Fruit fly (Drosophila melanogaster): Measurements from ENCODE around the gene Grip71.

DNA sequence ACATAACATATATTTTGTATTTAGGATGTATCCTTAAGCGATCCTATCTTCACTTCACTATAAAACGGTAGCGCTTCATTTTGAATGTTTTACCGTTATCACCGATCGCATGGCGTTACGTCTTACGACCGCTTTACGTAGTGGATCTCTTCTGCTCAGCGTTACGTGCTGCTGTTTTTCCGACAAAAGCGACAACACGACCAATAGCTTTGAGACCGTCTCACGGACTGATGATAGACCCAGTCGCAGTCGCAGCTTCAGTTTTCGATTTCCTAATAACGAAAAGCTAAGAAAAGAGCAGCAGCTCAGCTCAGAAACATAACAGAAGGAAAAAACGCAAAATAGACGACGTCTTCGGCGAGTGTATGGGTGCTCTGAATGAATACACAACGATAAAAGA is 23.6 kb downstream of the Grip71 start, which contains the start of gene CG10348:
- no peak for TF ChIP-seq h (optimal IDR thresholded peaks at IDR 0.05)
- TF ChIP-seq Sin3A (optimal IDR thresholded peaks at IDR 0.05): no peak

Data from Kc167 (cell line).